Fruit fly (Drosophila melanogaster) whole organism, pupa: Measurements from ENCODE around the gene Ggamma30A.

Source experiments
- CG10348 ChIP-seq: fragments of 200-800 bp; sonication (Bioruptor generic); IDR thresholded peaks from 2 replicates; pipeline ENCODE4 v1.3.6; 2022; ENCODE audit warnings: missing biosample characterization, missing genetic modification characterization
- CG12605 ChIP-seq: fragments of 200-800 bp; sonication (Bioruptor generic); IDR thresholded peaks from 2 replicates; pipeline ENCODE4 v1.3.6; 2022; ENCODE audit warnings: missing biosample characterization, missing genetic modification characterization
- CG13204 ChIP-seq: fragments of 200-800 bp; sonication (Bioruptor generic); optimal IDR thresholded peaks from 2 replicates; lab custom pipeline; 2018; ENCODE audit warnings: missing biosample characterization, mild to moderate bottlenecking, missing genetic modification characterization, moderate library complexity
- CG14655 ChIP-seq: fragments of 200-800 bp; sonication (Bioruptor generic); optimal IDR thresholded peaks from 3 replicates; lab custom pipeline; 2017; ENCODE audit warnings: mild to moderate bottlenecking, missing biosample characterization, missing genetic modification reagents, missing genetic modification characterization
- CG15710 ChIP-seq: fragments of 200-800 bp; sonication (Bioruptor generic); optimal IDR thresholded peaks from 2 replicates; lab custom pipeline; 2018; ENCODE audit warnings: missing biosample characterization, mild to moderate bottlenecking, missing genetic modification characterization, moderate library complexity
- CG17806 ChIP-seq: fragments of 200-800 bp; sonication (Bioruptor generic); optimal IDR thresholded peaks from 2 replicates; lab custom pipeline; 2018; ENCODE audit warnings: missing biosample characterization, mild to moderate bottlenecking, missing genetic modification characterization, moderate library complexity
- CG32121 ChIP-seq: fragments of 200-800 bp; sonication (Bioruptor generic); IDR thresholded peaks from 2 replicates; pipeline ENCODE4 v1.3.6; 2022; ENCODE audit warnings: missing biosample characterization, missing genetic modification characterization
- CG34367 ChIP-seq: fragments of 200-800 bp; sonication (Bioruptor generic); optimal IDR thresholded peaks from 2 replicates; lab custom pipeline; 2018; ENCODE audit warnings: missing biosample characterization, mild to moderate bottlenecking, missing genetic modification characterization
- CG4496 ChIP-seq: fragments of 200-800 bp; sonication (Bioruptor generic); IDR thresholded peaks from 3 replicates; pipeline ENCODE4 v1.3.6; 2022; ENCODE audit warnings: missing biosample characterization, missing genetic modification characterization
- CG8159 ChIP-seq: fragments of 200-800 bp; sonication (Bioruptor generic); optimal IDR thresholded peaks from 3 replicates; lab custom pipeline; 2018; ENCODE audit warnings: missing biosample characterization, mild to moderate bottlenecking, missing genetic modification characterization, moderate library complexity
- CG8301 ChIP-seq: fragments of 200-800 bp; sonication (Bioruptor generic); optimal IDR thresholded peaks from 2 replicates; lab custom pipeline; 2018; ENCODE audit warnings: missing biosample characterization, mild to moderate bottlenecking, missing genetic modification characterization
- CG9948 ChIP-seq: fragments of 200-800 bp; sonication (Bioruptor generic); optimal IDR thresholded peaks from 2 replicates; lab custom pipeline; 2018; ENCODE audit warnings: missing biosample characterization, mild to moderate bottlenecking, missing genetic modification characterization, moderate library complexity
- D1 ChIP-seq: fragments of 200-800 bp; sonication (Bioruptor generic); optimal IDR thresholded peaks from 2 replicates; lab custom pipeline; 2018; ENCODE audit warnings: missing biosample characterization, mild to moderate bottlenecking, missing genetic modification characterization, moderate library complexity
- EcR ChIP-seq: fragments of 200-800 bp; sonication (Bioruptor generic); optimal IDR thresholded peaks from 3 replicates; lab custom pipeline; 2019; ENCODE audit warnings: missing biosample characterization, missing genetic modification characterization, mild to moderate bottlenecking, moderate library complexity, missing genetic modification reagents
- Ets98B ChIP-seq: fragments of 200-800 bp; sonication (Bioruptor generic); IDR thresholded peaks from 2 replicates; pipeline ENCODE4 v1.3.6; 2022; ENCODE audit warnings: missing biosample characterization, missing genetic modification characterization
- Pif1A ChIP-seq: fragments of 200-800 bp; sonication (Bioruptor generic); optimal IDR thresholded peaks from 3 replicates; lab custom pipeline; 2016; ENCODE audit warnings: missing biosample characterization, missing genetic modification characterization
- Pif1B ChIP-seq: fragments of 200-800 bp; sonication (Bioruptor generic); optimal IDR thresholded peaks from 3 replicates; lab custom pipeline; 2016; ENCODE audit warnings: missing biosample characterization, missing genetic modification characterization
- Snoo ChIP-seq: fragments of 200-800 bp; sonication (Bioruptor generic); optimal IDR thresholded peaks from 3 replicates; lab custom pipeline; 2017; ENCODE audit warnings: missing biosample characterization, mild to moderate bottlenecking, missing genetic modification characterization, inconsistent platforms
- fd96Ca ChIP-seq: fragments of 200-800 bp; sonication (Bioruptor generic); IDR thresholded peaks from 3 replicates; pipeline ENCODE4 v1.3.6; 2022; ENCODE audit warnings: missing biosample characterization, missing genetic modification characterization
- gl ChIP-seq: fragments of 200-800 bp; sonication (Bioruptor generic); optimal IDR thresholded peaks from 2 replicates; lab custom pipeline; 2018; ENCODE audit warnings: missing biosample characterization, mild to moderate bottlenecking, missing genetic modification characterization
- rn ChIP-seq: fragments of 200-800 bp; sonication (Bioruptor generic); IDR thresholded peaks from 2 replicates; pipeline ENCODE4 v1.3.6; 2022; ENCODE audit warnings: missing biosample characterization, missing genetic modification characterization

Ggamma30A gene

DNA sequence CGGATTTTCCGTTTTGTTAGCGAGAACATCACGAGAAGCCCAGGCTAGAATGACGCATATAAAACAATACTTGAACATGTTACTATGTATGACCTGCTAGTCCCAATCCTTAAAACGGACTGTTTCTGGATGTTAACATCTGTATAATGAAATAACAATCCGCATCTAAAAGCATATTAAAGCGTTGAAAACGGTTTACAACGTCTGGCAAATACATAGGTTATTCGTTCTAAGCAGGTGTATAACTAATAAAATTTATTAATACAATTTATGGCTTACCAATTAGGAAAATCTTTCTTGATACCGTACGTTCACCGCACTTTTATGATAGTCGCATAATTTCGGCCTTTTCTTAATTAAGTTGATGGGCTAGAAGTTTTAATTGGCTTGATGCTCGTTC, 1.6 kb upstream of the Ggamma30A start, which contains the start of gene lectin-30A:
Gene lectin-30A (minus strand): TSS at position 101 of the 400 bp plus-strand sequence.
- TF ChIP-seq Pif1A (GFP tag; lab: Kevin White, UChicago): no peak

DNA sequence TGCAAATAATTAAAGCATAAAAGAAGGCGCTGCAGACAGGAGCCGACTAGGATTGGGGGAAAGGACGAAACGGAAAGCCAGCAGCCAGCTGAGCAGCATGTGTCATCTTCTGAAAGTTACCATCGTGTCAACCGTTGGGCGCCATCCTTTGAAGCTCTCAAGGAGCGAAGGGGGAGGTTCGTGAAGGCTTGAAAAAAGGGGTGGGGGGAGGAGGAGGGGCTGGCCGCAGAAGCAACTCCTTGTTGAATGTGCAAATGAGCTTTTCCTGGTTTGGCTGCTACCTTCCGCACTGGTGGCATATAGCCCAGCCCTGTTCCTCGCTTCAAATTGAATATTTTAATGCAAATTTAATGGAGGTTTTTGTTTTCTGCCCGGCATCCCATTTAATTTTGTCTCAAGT, 9.7 kb downstream of the Ggamma30A start:
- TF ChIP-seq Ets98B (GFP tag; lab: Robert Waterston, UW) (no peak), CG12605 (no peak), CG14655 (GFP tag; lab: Kevin White, UChicago) (no peak), fd96Ca (GFP tag; lab: Robert Waterston, UW) (no peak), CG13204 (GFP tag; lab: Kevin White, UChicago) (no peak), CG15710 (tag; lab: Kevin White, UChicago) (no peak), EcR (GFP tag; lab: Kevin White, UChicago) (no peak), CG32121 (GFP tag; lab: Robert Waterston, UW) (no peak), CG34367 (tag; lab: Kevin White, UChicago) (no peak), CG8159 (no peak), Snoo (tag; lab: Kevin White, UChicago) (no peak), Pif1A (GFP tag; lab: Kevin White, UChicago) (no peak), gl (no peak), CG4496 (GFP tag; lab: Robert Waterston, UW) (no peak), CG8301 (no peak), rn (GFP tag; lab: Robert Waterston, UW) (no peak), Pif1B (no peak), CG10348 (GFP tag; lab: Robert Waterston, UW) (no peak), CG9948 (tag; lab: Kevin White, UChicago) (no peak)
- TF ChIP-seq, all 21 proteins: peak for 0

DNA sequence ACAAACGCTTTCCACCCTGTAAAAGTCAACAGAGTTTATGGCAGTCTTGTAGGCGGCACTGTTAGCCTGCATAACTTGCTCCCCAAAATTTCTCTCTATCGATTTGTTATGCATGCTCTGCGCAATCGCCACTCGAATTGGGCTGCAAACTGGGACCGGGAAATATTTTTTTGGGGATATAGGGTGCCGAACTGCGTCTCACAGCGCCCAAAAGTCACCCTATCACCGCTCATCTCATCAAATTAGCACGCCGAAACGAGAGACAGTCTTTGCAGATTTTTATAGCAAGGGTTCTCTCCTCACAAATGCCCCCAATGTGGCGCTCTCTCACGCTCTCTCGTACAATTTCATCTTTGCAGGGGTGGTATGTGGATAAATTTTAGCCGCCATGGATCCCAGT, 15.7 kb downstream of the Ggamma30A start:
- no peak for TF ChIP-seq EcR (GFP tag; lab: Kevin White, UChicago)
- TF ChIP-seq CG34367 (tag; lab: Kevin White, UChicago): no peak
- TF ChIP-seq Pif1B: no peak
- TF ChIP-seq Pif1A (GFP tag; lab: Kevin White, UChicago): no peak
- no peak for TF ChIP-seq CG9948 (tag; lab: Kevin White, UChicago)
- TF ChIP-seq CG32121 (GFP tag; lab: Robert Waterston, UW): no peak
- TF ChIP-seq CG12605: no peak
- no peak for TF ChIP-seq fd96Ca (GFP tag; lab: Robert Waterston, UW)
- no peak for TF ChIP-seq CG13204 (GFP tag; lab: Kevin White, UChicago)
- TF ChIP-seq CG17806 (tag; lab: Kevin White, UChicago): no peak
- TF ChIP-seq CG8159: no peak
- TF ChIP-seq CG10348 (GFP tag; lab: Robert Waterston, UW): no peak
- TF ChIP-seq CG14655 (GFP tag; lab: Kevin White, UChicago): no peak
- no peak for TF ChIP-seq CG8301

DNA sequence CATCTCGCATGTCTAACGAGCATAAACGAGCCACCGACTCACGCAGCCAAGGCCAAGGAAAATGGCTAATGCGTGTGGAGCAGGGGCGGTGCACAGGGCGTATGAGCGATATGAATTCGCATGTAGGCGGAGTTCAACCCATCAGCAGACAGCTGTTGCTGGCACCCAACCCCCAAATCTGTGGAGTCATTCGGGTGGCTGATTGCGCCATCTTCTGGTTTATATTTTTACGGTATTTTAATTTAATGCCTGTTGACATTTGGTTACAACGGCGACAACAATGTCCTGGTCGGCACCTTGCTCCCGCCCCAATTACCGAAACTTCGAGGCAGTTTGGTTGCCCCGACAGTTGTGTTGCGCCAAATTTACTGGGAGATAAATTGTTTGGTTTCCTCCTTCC, 64.7 kb downstream of the Ggamma30A start:
- TF ChIP-seq Pif1A (GFP tag; lab: Kevin White, UChicago) (no peak), CG17806 (tag; lab: Kevin White, UChicago) (no peak), CG12605 (no peak), CG4496 (GFP tag; lab: Robert Waterston, UW) (no peak), CG8301 (no peak), CG13204 (GFP tag; lab: Kevin White, UChicago) (no peak), Ets98B (GFP tag; lab: Robert Waterston, UW) (no peak), CG32121 (GFP tag; lab: Robert Waterston, UW) (no peak), CG34367 (tag; lab: Kevin White, UChicago) (no peak), Pif1B (no peak), D1 (tag; lab: Kevin White, UChicago) (no peak), CG14655 (GFP tag; lab: Kevin White, UChicago) (no peak), Snoo (tag; lab: Kevin White, UChicago) (no peak), fd96Ca (GFP tag; lab: Robert Waterston, UW) (no peak), EcR (GFP tag; lab: Kevin White, UChicago) (no peak), CG9948 (tag; lab: Kevin White, UChicago) (no peak), CG8159 (no peak), gl (no peak), CG10348 (GFP tag; lab: Robert Waterston, UW) (no peak), rn (GFP tag; lab: Robert Waterston, UW) (no peak)

DNA sequence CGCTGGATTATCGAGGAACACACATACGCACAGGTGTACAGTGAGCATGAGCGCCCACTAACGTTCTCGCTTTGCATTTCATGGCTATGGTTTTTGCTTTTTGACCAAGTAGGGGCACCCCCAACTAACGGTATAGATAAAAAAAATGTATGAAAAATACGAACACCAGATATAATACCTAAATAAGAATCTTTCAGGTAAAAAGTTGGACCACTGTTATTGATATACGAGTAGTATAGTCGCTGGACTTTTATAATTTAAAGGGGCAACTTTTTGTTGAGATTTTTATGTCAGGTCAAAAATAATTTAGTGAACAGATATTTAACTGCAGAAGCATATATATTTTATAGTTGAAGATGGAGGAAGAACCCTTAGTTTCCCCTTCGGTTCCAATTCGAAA, 71.1 kb downstream of the Ggamma30A start, which contains the start of gene CG17005:
Gene CG17005 (plus strand): TSS at position 301 of the 400 bp plus-strand sequence.
- TF ChIP-seq CG12605: no peak
- TF ChIP-seq Pif1A (GFP tag; lab: Kevin White, UChicago): no peak
- TF ChIP-seq gl: no peak
- no peak for TF ChIP-seq CG9948 (tag; lab: Kevin White, UChicago)
- no peak for TF ChIP-seq fd96Ca (GFP tag; lab: Robert Waterston, UW)
- no peak for TF ChIP-seq CG13204 (GFP tag; lab: Kevin White, UChicago)

DNA sequence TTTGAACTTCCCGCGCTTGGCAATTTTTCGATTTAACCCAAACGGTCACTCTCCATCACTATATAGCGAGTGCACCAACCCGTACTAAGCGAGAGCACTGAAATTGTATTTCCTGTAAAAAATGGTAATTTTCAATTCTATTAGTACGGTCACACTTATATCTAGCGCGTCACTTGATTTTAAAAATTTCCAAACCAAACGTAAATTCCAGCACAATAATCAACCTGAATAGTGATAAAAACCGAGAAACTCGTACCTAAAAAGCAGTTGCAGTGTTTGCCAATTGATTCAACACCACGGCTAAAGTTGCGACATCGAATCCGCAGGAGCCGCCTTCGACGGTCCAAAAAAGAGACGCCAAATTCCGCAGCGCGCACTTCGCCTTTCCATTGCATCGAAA, 74.3 kb downstream of the Ggamma30A start, which contains the start of gene Cks30A:
Gene Cks30A (plus strand): TSS at position 136 of the 400 bp plus-strand sequence.
- TF ChIP-seq rn (GFP tag; lab: Robert Waterston, UW): no peak
- TF ChIP-seq fd96Ca (GFP tag; lab: Robert Waterston, UW): no peak
- no peak for TF ChIP-seq Pif1B
- TF ChIP-seq Snoo (tag; lab: Kevin White, UChicago): no peak
- TF ChIP-seq CG15710 (tag; lab: Kevin White, UChicago): no peak
- TF ChIP-seq gl: no peak
- no peak for TF ChIP-seq D1 (tag; lab: Kevin White, UChicago)
- TF ChIP-seq CG10348 (GFP tag; lab: Robert Waterston, UW): no peak
